Worm (Caenorhabditis elegans): ENCODE measurements around the gene gex-3.

gex-3 gene

ce11 chrIV:12361392-12362092 is 42.7 kb upstream of the gex-3 start, which contains the start of the genes ccr-4 and ZC518.8:
Gene ccr-4, plus strand, starts transcription at chrIV:12361542.
Gene ZC518.8, minus strand, starts transcription at chrIV:12361908.
- TF ChIP-seq alr-1 (tag; optimal IDR thresholded peaks at IDR 0.05; ENCODE audit: borderline replicate concordance) (no peak), nhr-77 (tag; optimal IDR thresholded peaks at IDR 0.05) (no peak), dsc-1 (tag; optimal IDR thresholded peaks at IDR 0.05) (no peak), nhr-20 (tag; optimal IDR thresholded peaks at IDR 0.05) (no peak), dpl-1 (GFP tag; optimal IDR thresholded peaks at IDR 0.05) (peak in 1 of 3 experiments; percentile 9), rnt-1 (tag; optimal IDR thresholded peaks at IDR 0.05) (no peak), snpc-4 (tag; optimal IDR thresholded peaks at IDR 0.05) (no peak), C16A3.4 (tag; optimal IDR thresholded peaks at IDR 0.05) (no peak), xbp-1 (tag; optimal IDR thresholded peaks at IDR 0.05) (no peak), lsy-2 (tag; optimal IDR thresholded peaks at IDR 0.05) (peak; percentile 33 to 87), sptf-1 (tag; optimal IDR thresholded peaks at IDR 0.05) (no peak), ztf-11 (tag; optimal IDR thresholded peaks at IDR 0.05) (no peak), blmp-1 (tag; optimal IDR thresholded peaks at IDR 0.05) (peak; percentile 22), nhr-71 (tag; optimal IDR thresholded peaks at IDR 0.05) (no peak), C34B4.2 (tag; optimal IDR thresholded peaks at IDR 0.05) (no peak), pax-3 (tag; optimal IDR thresholded peaks at IDR 0.05) (no peak), C04F5.9 (tag; optimal IDR thresholded peaks at IDR 0.05) (no peak), aly-2 (tag; optimal IDR thresholded peaks at IDR 0.05) (no peak), nhr-19 (GFP tag; conservative IDR thresholded peaks at IDR 0.05) (no peak), mdl-1 (tag; optimal IDR thresholded peaks at IDR 0.05) (no peak), efl-1 (optimal IDR thresholded peaks at IDR 0.05) (no peak), efl-1 (GFP tag; optimal IDR thresholded peaks at IDR 0.05 in 1 of 2) (no peak), Y116A8C.19 (tag; optimal IDR thresholded peaks at IDR 0.05; ENCODE audit: borderline replicate concordance) (no peak), jun-1 (tag; optimal IDR thresholded peaks at IDR 0.05) (no peak)

- TF ChIP-seq efl-1 (optimal IDR thresholded peaks at IDR 0.05) (no peak), efl-1 (GFP tag; optimal IDR thresholded peaks at IDR 0.05 in 1 of 2) (peak in 1 of 2 experiments; percentile 90), lin-14 (GFP tag; optimal IDR thresholded peaks at IDR 0.05) (peak; percentile 15), mef-2 (tag; optimal IDR thresholded peaks at IDR 0.05) (no peak), fkh-8 (tag; optimal IDR thresholded peaks at IDR 0.05) (no peak)
Observed at ce11 chrIV:12364964-12365363, 39.3 kb upstream of the gex-3 start.

ce11 chrIV:12366571-12366970 is 37.7 kb upstream of the gex-3 start:
- TF ChIP-seq jun-1 (tag; optimal IDR thresholded peaks at IDR 0.05) (no peak), ceh-88 (GFP tag; IDR thresholded peaks at IDR 0.05) (no peak), vab-15 (tag; optimal IDR thresholded peaks at IDR 0.05) (no peak), blmp-1 (tag; optimal IDR thresholded peaks at IDR 0.05) (peak; percentile 11), tlp-1 (tag; optimal IDR thresholded peaks at IDR 0.05) (no peak), lir-3 (tag; optimal IDR thresholded peaks at IDR 0.05; ENCODE audit: poor library complexity) (no peak)

- no peak for TF ChIP-seq lsy-2 (tag; optimal IDR thresholded peaks at IDR 0.05)
- no peak for TF ChIP-seq ztf-11 (tag; optimal IDR thresholded peaks at IDR 0.05)
- no peak for TF ChIP-seq sox-4 (tag; optimal IDR thresholded peaks at IDR 0.05)
- TF ChIP-seq nhr-20 (tag; optimal IDR thresholded peaks at IDR 0.05), result no peak
- TF ChIP-seq nhr-71 (tag; optimal IDR thresholded peaks at IDR 0.05), result no peak
- no peak for TF ChIP-seq nhr-47 (tag; optimal IDR thresholded peaks at IDR 0.05)
- TF ChIP-seq snpc-4 (tag; optimal IDR thresholded peaks at IDR 0.05), result no peak
- no peak for TF ChIP-seq swsn-7 (tag; optimal IDR thresholded peaks at IDR 0.05)
- no peak for TF ChIP-seq sptf-1 (tag; optimal IDR thresholded peaks at IDR 0.05)
- TF ChIP-seq fkh-4 (tag; optimal IDR thresholded peaks at IDR 0.05; ENCODE audit: borderline replicate concordance), result no peak
- TF ChIP-seq ceh-8 (GFP tag; optimal IDR thresholded peaks at IDR 0.05), result no peak
- no peak for TF ChIP-seq Y116A8C.19 (tag; optimal IDR thresholded peaks at IDR 0.05; ENCODE audit: borderline replicate concordance)
- no peak for TF ChIP-seq mab-9 (GFP tag; IDR thresholded peaks at IDR 0.05)
- TF ChIP-seq unc-130 (tag; optimal IDR thresholded peaks at IDR 0.05), result no peak
- no peak for TF ChIP-seq C34B4.2 (tag; optimal IDR thresholded peaks at IDR 0.05)
Observed at ce11 chrIV:12371340-12371739, 32.9 kb upstream of the gex-3 start.
